Worm (Caenorhabditis elegans) whole organism, L3 larva: ENCODE results near the gene Y39F10A.1.
"Not testable (repeated sequence)": the region's sequence is repeated elsewhere in the genome, so short reads cannot be mapped to it uniquely, and the experiment has no call there.

ENCODE experiments used
- R02D3.7 ChIP-seq: fragments of 150-350 bp; optimal IDR thresholded peaks from 2 replicates; lab custom pipeline; 2014; ENCODE audit warnings: missing biosample characterization, missing genetic modification characterization
- aly-2 ChIP-seq: fragments of 150-350 bp; optimal IDR thresholded peaks from 2 replicates; lab custom pipeline; 2014; ENCODE audit warnings: missing biosample characterization, missing genetic modification characterization
- ama-1 ChIP-seq: fragments of 150-350 bp; optimal IDR thresholded peaks from 2 replicates; lab custom pipeline; 2018
- ceh-82 ChIP-seq: fragments of 150-350 bp; optimal IDR thresholded peaks from 2 replicates; lab custom pipeline; 2014; ENCODE audit warnings: missing biosample characterization, missing genetic modification characterization
- ceh-9 ChIP-seq: sonication (generic microtip); optimal IDR thresholded peaks from 2 replicates; lab custom pipeline; 2018; ENCODE audit warnings: missing biosample characterization, missing genetic modification characterization
- elt-1 ChIP-seq: fragments of 150-350 bp; optimal IDR thresholded peaks from 2 replicates; lab custom pipeline; 2014; ENCODE audit warnings: missing biosample characterization, missing genetic modification characterization
- elt-3 ChIP-seq, 3 experiments: fragments of 150-350 bp in 1 of 3; sonication (generic microtip) in 2 of 3; optimal IDR thresholded peaks; 2 replicates in 2 of 3; 4 replicates in 1 of 3; lab custom pipeline; 2014 to 2017; ENCODE audit warnings: missing biosample characterization in 3 of 3, missing genetic modification characterization in 3 of 3
- fkh-10 ChIP-seq: sonication (generic microtip); optimal IDR thresholded peaks from 2 replicates; lab custom pipeline; 2017; ENCODE audit warnings: missing biosample characterization, missing genetic modification reagents, missing genetic modification characterization
- fkh-2 ChIP-seq: fragments of 150-350 bp; optimal IDR thresholded peaks from 2 replicates; lab custom pipeline; 2014; ENCODE audit warnings: missing biosample characterization, missing genetic modification reagents, missing genetic modification characterization
- fos-1 ChIP-seq: fragments of 150-350 bp; optimal IDR thresholded peaks from 2 replicates; lab custom pipeline; 2014; ENCODE audit warnings: missing biosample characterization, missing genetic modification characterization
- hmg-11 ChIP-seq: sonication (generic microtip); optimal IDR thresholded peaks from 2 replicates; lab custom pipeline; 2016; ENCODE audit warnings: missing genetic modification characterization, missing compliant biosample characterization
- lin-39 ChIP-seq: fragments of 150-350 bp; optimal IDR thresholded peaks from 2 replicates; lab custom pipeline; 2018; ENCODE audit warnings: missing biosample characterization, missing genetic modification reagents, missing genetic modification characterization
- mdl-1 ChIP-seq: fragments of 150-350 bp; optimal IDR thresholded peaks from 2 replicates; lab custom pipeline; 2014; ENCODE audit warnings: missing biosample characterization, missing genetic modification characterization
- nfya-1 ChIP-seq: sonication (generic microtip); optimal IDR thresholded peaks from 2 replicates; lab custom pipeline; 2017; ENCODE audit warnings: missing genetic modification characterization, mild to moderate bottlenecking, missing compliant biosample characterization, antibody characterized with exemption, moderate library complexity; ENCODE audit not compliant: insufficient read depth
- nhr-12 ChIP-seq: fragments of 150-350 bp; optimal IDR thresholded peaks from 2 replicates; lab custom pipeline; 2014; ENCODE audit warnings: missing biosample characterization, missing genetic modification characterization
- nhr-25 ChIP-seq: sonication (generic microtip); optimal IDR thresholded peaks from 2 replicates; lab custom pipeline; 2017; ENCODE audit warnings: missing biosample characterization, missing genetic modification characterization
- nhr-67 ChIP-seq: fragments of 150-350 bp; optimal IDR thresholded peaks from 2 replicates; lab custom pipeline; 2014; ENCODE audit warnings: missing biosample characterization, missing genetic modification characterization
- pha-4 ChIP-seq: fragments of 150-350 bp; optimal IDR thresholded peaks from 2 replicates; lab custom pipeline; 2014; ENCODE audit warnings: missing biosample characterization, missing genetic modification reagents, missing genetic modification characterization
- pqm-1 ChIP-seq: fragments of 150-350 bp; optimal IDR thresholded peaks from 2 replicates; lab custom pipeline; 2017; ENCODE audit warnings: missing biosample characterization, missing genetic modification characterization, inconsistent platforms
- sea-2 ChIP-seq: fragments of 150-350 bp; sonication (generic microtip); optimal IDR thresholded peaks from 4 replicates; lab custom pipeline; 2014; ENCODE audit warnings: missing biosample characterization, missing genetic modification reagents, missing genetic modification characterization
- skn-1 ChIP-seq: fragments of 150-350 bp; optimal IDR thresholded peaks from 2 replicates; lab custom pipeline; 2014; ENCODE audit warnings: missing biosample characterization, missing genetic modification characterization
- tbx-2 ChIP-seq: sonication (generic microtip); optimal IDR thresholded peaks from 2 replicates; lab custom pipeline; 2016; ENCODE audit warnings: mild to moderate bottlenecking, missing genetic modification characterization, missing compliant biosample characterization
- unc-39 ChIP-seq: sonication (generic microtip); optimal IDR thresholded peaks from 4 replicates; lab custom pipeline; 2017; ENCODE audit warnings: missing biosample characterization, missing genetic modification characterization
- unc-62 ChIP-seq: fragments of 150-350 bp; sonication (generic microtip); optimal IDR thresholded peaks from 4 replicates; lab custom pipeline; 2014; ENCODE audit warnings: missing biosample characterization, missing genetic modification reagents, missing genetic modification characterization
- zag-1 ChIP-seq: fragments of 150-350 bp; optimal IDR thresholded peaks from 2 replicates; lab custom pipeline; 2014; ENCODE audit warnings: missing biosample characterization, missing genetic modification characterization
- ztf-11 ChIP-seq: fragments of 150-350 bp; optimal IDR thresholded peaks from 2 replicates; lab custom pipeline; 2014; ENCODE audit warnings: missing biosample characterization, missing genetic modification characterization

The Y39F10A.1 gene

DNA sequence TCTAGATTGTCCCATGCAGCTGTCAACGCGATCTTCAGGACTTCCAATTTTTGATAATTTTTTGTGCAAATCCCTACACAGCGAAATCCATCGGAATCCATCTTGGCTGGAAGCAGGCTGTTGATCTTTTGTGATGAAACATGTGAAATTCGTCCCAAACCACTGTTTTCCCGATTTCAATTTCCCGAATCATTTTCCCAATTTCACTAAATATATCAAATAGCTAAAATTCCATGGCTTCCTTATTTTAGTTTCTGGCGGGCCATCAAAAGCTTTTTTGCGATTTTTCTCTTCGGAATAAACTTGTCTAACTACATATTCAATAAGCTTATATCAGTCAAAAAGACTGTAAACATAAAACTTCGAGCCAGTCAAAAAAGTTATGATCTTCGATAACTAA, 46.4 kb downstream of the Y39F10A.1 start, which contains the start of gene F46F5.8:
Gene F46F5.8 (minus strand): TSS at position 101 of the 400 bp plus-strand sequence.
- no peak for TF ChIP-seq ceh-82

DNA sequence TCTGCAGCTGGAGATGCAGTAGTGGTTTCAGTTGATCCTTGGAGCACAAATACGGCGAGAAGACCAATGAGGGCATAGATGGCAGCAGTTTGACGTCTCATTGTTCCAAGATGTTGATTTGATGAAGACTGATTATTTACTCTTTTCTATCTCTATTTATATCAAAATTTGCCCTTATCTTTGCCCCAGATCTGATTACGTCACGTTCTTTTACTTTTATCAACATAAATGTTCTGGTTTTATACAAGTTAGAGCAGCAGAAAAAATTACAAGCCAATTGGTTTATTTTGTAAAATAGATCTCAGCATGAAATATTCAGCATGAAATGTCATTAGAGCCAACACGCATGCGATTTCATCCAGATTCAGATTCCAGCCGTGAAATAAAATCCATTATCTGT, 47.6 kb downstream of the Y39F10A.1 start, which contains the start of gene msrp-4:
Gene msrp-4 (minus strand): TSS at position 101 of the 400 bp plus-strand sequence.
- TF ChIP-seq elt-3 (tag; optimal IDR thresholded peaks at IDR 0.05; lab: Kevin White, UChicago); sea-2 (GFP tag; lab: Kevin White, UChicago); ztf-11 (tag; lab: Kevin White, UChicago): not testable (repeated sequence)

DNA sequence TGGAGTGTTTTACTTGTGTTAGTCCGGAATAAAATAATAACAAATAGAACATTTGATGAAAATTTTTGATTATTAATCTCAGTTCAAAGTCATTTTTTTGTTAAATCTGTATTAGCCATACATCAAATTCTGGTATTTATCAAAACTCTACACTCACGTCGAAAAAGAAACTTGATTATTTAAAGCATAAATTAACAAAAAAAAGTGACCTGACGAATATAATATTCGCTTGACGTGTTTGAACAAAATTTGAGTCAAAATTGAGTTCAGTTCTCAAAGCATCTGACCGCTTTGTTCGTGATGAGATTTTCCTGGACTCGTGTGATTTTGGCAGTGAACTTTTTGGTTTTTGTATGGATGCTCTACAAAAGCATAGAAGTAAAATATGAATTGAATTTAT, 48.4 kb downstream of the Y39F10A.1 start, which contains the start of gene F46F5.10:
Gene F46F5.10 (plus strand): TSS at position 301 of the 400 bp plus-strand sequence.
- TF ChIP-seq ceh-9 (tag; lab: Kevin White, UChicago) (no peak), fkh-2 (no peak), fos-1 (tag; lab: Kevin White, UChicago) (no peak), aly-2 (tag; lab: Kevin White, UChicago) (no peak), nhr-25 (tag; lab: Kevin White, UChicago) (no peak), pha-4 (tag; lab: Kevin White, UChicago) (no peak), pqm-1 (tag; lab: Kevin White, UChicago) (no peak), unc-62 (GFP tag; lab: Kevin White, UChicago) (no peak)
- TF ChIP-seq, all 47 proteins: peak for 0

DNA sequence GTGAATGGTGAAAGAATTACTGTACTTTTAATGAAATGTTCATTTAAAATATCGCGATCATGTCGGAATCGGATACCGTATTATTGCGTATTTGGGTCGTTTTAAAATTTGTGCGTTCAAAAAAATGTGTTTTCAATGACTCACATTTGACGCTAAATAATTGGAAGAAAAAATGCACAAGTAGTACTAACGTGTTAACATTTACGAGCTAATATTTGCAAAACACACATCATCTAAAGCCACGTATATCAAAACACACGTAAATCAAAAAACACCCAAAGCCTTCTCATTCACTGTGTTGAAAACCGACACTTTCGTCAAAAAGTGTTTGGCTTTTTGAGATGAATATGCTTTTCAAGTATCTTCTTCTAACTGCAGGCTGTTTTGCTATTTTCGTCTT, 50.4 kb downstream of the Y39F10A.1 start, which contains the start of gene F28A10.1:
Gene F28A10.1 (plus strand): TSS at position 301 of the 400 bp plus-strand sequence.
- TF ChIP-seq lin-39 (tag; lab: Kevin White, UChicago) (no peak), pqm-1 (tag; lab: Kevin White, UChicago) (no peak), nhr-12 (no peak), R02D3.7 (tag; lab: Kevin White, UChicago) (no peak), nfya-1 (tag; lab: Kevin White, UChicago) (no peak), nhr-67 (tag; lab: Kevin White, UChicago) (no peak), tbx-2 (tag; lab: Kevin White, UChicago) (no peak), mdl-1 (tag; lab: Kevin White, UChicago) (no peak), fkh-10 (GFP tag; lab: Kevin White, UChicago) (no peak), skn-1 (tag; lab: Kevin White, UChicago) (no peak), hmg-11 (tag; lab: Kevin White, UChicago) (no peak), unc-39 (tag; lab: Kevin White, UChicago) (no peak), elt-1 (no peak), zag-1 (tag; lab: Kevin White, UChicago) (no peak), ama-1 (lab: Kevin White, UChicago) (no peak), nhr-25 (tag; lab: Kevin White, UChicago) (no peak)
- TF ChIP-seq, all 47 proteins: peak for 0
